Worm (Caenorhabditis elegans) whole organism, late embryonic: ENCODE results near the gene T24A6.17.
"Not testable (repeated sequence)": the region's sequence is repeated elsewhere in the genome, so short reads cannot be mapped to it uniquely, and the experiment has no call there.

Source experiments
- C38D4.7 ChIP-seq: fragments of 200-800 bp; sonication (Bioruptor generic); optimal IDR thresholded peaks from 2 replicates; lab custom pipeline; 2018; ENCODE audit warnings: mild to moderate bottlenecking, missing genetic modification characterization, moderate library complexity, missing compliant biosample characterization
- ama-1 ChIP-seq: fragments of 150-350 bp; optimal IDR thresholded peaks from 2 replicates; lab custom pipeline; 2014
- ceh-31 ChIP-seq: sonication (generic microtip); optimal IDR thresholded peaks from 2 replicates; lab custom pipeline; 2016; ENCODE audit warnings: missing genetic modification characterization, missing compliant biosample characterization
- elt-2 ChIP-seq: sonication (generic microtip); optimal IDR thresholded peaks from 2 replicates; lab custom pipeline; 2016; ENCODE audit warnings: missing genetic modification reagents, missing genetic modification characterization, missing compliant biosample characterization
- gmeb-2 ChIP-seq: sonication (generic microtip); optimal IDR thresholded peaks from 2 replicates; lab custom pipeline; 2016; ENCODE audit warnings: missing genetic modification characterization, inconsistent platforms, missing compliant biosample characterization
- mec-3 ChIP-seq: sonication (generic microtip); optimal IDR thresholded peaks from 2 replicates; lab custom pipeline; 2016; ENCODE audit warnings: borderline replicate concordance, missing genetic modification characterization, missing compliant biosample characterization
- nhr-11 ChIP-seq: fragments of 150-350 bp; optimal IDR thresholded peaks from 2 replicates; lab custom pipeline; 2014; ENCODE audit warnings: missing biosample characterization, missing genetic modification characterization
- sox-4 ChIP-seq: sonication (generic microtip); optimal IDR thresholded peaks from 2 replicates; lab custom pipeline; 2017; ENCODE audit warnings: mild to moderate bottlenecking, missing genetic modification characterization, inconsistent platforms, missing compliant biosample characterization

ce11 chrV:3572408-3572807 is 8.2 kb upstream of the T24A6.17 start, which contains the start of gene F40C5.1:
- TF ChIP-seq nhr-11; gmeb-2 (tag; lab: Kevin White, UChicago); sox-4 (tag; lab: Kevin White, UChicago); ceh-31 (tag; lab: Kevin White, UChicago); C38D4.7; elt-2; ama-1 (lab: Kevin White, UChicago); mec-3: not testable (repeated sequence)
